Worm (Caenorhabditis elegans): ENCODE results near the gene F47C12.6.

F47C12.6 gene

DNA sequence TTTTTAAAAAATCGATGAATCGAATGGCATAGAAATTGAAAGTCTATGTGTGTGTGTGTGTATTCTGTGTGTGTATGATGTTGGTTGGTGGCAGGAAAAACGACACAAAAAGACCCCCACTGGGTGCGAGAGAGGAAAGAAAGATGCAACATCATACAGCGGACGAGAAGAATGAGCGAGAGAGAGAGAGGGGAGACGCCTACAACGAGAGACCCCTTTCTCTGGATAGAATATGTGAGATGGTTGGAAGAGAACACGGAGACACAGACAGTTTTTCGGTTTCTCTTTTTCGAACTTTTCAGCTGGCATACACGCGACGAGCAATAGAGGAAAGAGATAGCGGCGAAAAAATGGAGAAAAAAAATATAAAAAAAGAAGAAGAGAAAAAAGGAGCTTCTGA, 26.6 kb upstream of the F47C12.6 start (continued):
- TF ChIP-seq snu-23 (GFP tag; optimal IDR thresholded peaks at IDR 0.05) (peak; percentile 82), egl-27 (tag; optimal IDR thresholded peaks at IDR 0.05) (peak in 1 of 2 experiments; percentile 67), zag-1 (tag; optimal IDR thresholded peaks at IDR 0.05) (peak; percentile 32), nhr-77 (tag; optimal IDR thresholded peaks at IDR 0.05) (peak; percentile 28), nhr-19 (GFP tag; conservative IDR thresholded peaks at IDR 0.05) (peak; percentile 51), unc-130 (tag; optimal IDR thresholded peaks at IDR 0.05) (peak; percentile 8), swsn-7 (tag; optimal IDR thresholded peaks at IDR 0.05) (peak; percentile 62), tlp-1 (tag; optimal IDR thresholded peaks at IDR 0.05) (no peak), grh-1 (GFP tag; IDR thresholded peaks at IDR 0.05) (no peak), ceh-82 (tag; optimal IDR thresholded peaks at IDR 0.05) (peak; percentile 17 to 81 (median 53)), unc-86 (tag; optimal IDR thresholded peaks at IDR 0.05) (peak; percentile 67), mdl-1 (tag; optimal IDR thresholded peaks at IDR 0.05) (peak in 1 of 2 experiments; percentile 71), jun-1 (tag; optimal IDR thresholded peaks at IDR 0.05) (peak; percentile 47), lin-13 (GFP tag; optimal IDR thresholded peaks at IDR 0.05) (peak; percentile 51), C16A3.4 (tag; optimal IDR thresholded peaks at IDR 0.05) (peak; percentile 62), nhr-11 (tag; optimal IDR thresholded peaks at IDR 0.05) (peak; percentile 33), skn-1 (tag; optimal IDR thresholded peaks at IDR 0.05) (peak; percentile 46), C04F5.9 (tag; optimal IDR thresholded peaks at IDR 0.05) (peak; percentile 5), lin-35 (GFP tag; optimal IDR thresholded peaks at IDR 0.05) (peak; percentile 53 to 56), xbp-1 (tag; optimal IDR thresholded peaks at IDR 0.05) (peak; percentile 42), blmp-1 (tag; optimal IDR thresholded peaks at IDR 0.05) (peak; percentile 95), lin-15B (tag; optimal IDR thresholded peaks at IDR 0.05) (no peak), rnt-1 (tag; optimal IDR thresholded peaks at IDR 0.05) (peak; percentile 75), unc-62 (GFP tag; optimal IDR thresholded peaks at IDR 0.05) (no peak), pag-3 (tag; optimal IDR thresholded peaks at IDR 0.05; ENCODE audit: borderline replicate concordance, insufficient read depth) (peak; percentile 91), nhr-71 (tag; optimal IDR thresholded peaks at IDR 0.05) (peak; percentile 83), efl-1 (optimal IDR thresholded peaks at IDR 0.05) (peak; percentile 63 to 71), efl-1 (GFP tag; optimal IDR thresholded peaks at IDR 0.05 in 1 of 2) (peak; percentile 37 to 94), nhr-84 (tag; optimal IDR thresholded peaks at IDR 0.05) (no peak), tbx-2 (tag; optimal IDR thresholded peaks at IDR 0.05) (peak; percentile 64), isw-1 (GFP tag; IDR thresholded peaks at IDR 0.05) (peak; percentile 31; the same call in 1 of the 2 replicates), irx-1 (tag; optimal IDR thresholded peaks at IDR 0.05) (peak; percentile 63)

DNA sequence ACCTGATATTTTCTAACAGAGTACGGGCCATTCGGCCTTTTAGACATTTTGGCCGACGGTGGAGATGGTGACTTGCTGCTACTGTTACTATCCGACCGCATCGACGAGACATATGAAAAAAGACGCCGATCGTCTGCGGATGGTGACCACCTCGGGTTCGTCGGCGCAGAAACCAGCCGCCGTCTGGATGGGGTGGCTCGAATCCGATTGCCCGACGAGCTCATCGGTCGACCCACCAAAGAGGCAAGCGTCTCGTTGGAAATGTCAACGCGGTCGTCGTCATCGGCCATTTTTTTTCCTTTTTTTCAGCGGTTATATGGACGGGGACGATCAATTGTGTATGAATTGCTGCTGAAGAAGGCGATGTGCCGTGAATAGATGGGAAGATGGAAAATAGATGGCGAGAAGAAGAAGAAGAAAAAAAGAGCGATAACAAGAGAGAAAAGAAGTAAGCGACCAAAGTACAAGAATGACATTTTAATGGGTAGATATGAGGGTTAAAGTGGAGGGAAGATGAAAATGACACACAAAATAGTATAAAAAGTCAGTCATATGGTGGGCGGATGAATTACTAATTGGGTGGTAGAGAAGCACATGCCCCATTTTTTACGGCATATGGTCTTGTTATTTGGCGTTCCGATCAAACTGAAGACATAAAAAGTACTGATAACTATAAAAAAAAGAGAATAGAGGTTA, 25.6 kb upstream of the F47C12.6 start:
- TF ChIP-seq ceh-82 (tag; optimal IDR thresholded peaks at IDR 0.05) (peak in 1 of 3 experiments; percentile 24), unc-130 (tag; optimal IDR thresholded peaks at IDR 0.05) (no peak), jun-1 (tag; optimal IDR thresholded peaks at IDR 0.05) (no peak), pag-3 (tag; optimal IDR thresholded peaks at IDR 0.05; ENCODE audit: borderline replicate concordance, insufficient read depth) (peak; percentile 42), snu-23 (GFP tag; optimal IDR thresholded peaks at IDR 0.05) (no peak), lin-14 (GFP tag; optimal IDR thresholded peaks at IDR 0.05) (peak; percentile 54), isw-1 (GFP tag; IDR thresholded peaks at IDR 0.05) (peak; percentile 3; the same call in 1 of the 2 replicates), dpl-1 (GFP tag; optimal IDR thresholded peaks at IDR 0.05) (no peak), nhr-85 (tag) (peak; percentile 58)

DNA sequence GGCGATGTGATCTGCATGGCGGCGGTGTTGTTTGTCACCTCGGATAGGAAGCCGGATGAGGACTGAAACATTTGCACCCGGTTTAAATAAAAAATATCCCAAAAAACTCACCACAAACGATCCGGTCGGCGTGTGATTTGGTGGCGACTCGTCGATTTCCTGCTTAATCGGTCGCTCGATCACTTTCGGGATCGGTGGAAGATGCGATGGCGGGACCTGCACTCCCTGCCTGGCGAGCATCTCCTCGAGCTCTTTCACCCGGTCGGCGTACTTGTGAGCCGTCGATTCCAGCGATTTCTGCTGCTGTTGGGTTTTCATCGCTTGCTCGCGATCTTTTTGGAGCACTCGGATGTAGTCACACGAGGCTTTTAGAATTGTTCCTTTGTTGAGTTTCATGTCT, 23.5 kb upstream of the F47C12.6 start:
- TF ChIP-seq rnt-1 (tag; optimal IDR thresholded peaks at IDR 0.05): no peak
- no peak for TF ChIP-seq alr-1 (tag; optimal IDR thresholded peaks at IDR 0.05; ENCODE audit: borderline replicate concordance)
- TF ChIP-seq nhr-85 (tag): no peak
- TF ChIP-seq unc-62 (GFP tag; optimal IDR thresholded peaks at IDR 0.05): no peak
- no peak for TF ChIP-seq nhr-71 (tag; optimal IDR thresholded peaks at IDR 0.05)
- no peak for TF ChIP-seq zag-1 (tag; optimal IDR thresholded peaks at IDR 0.05)
- no peak for TF ChIP-seq sup-37 (GFP tag; optimal IDR thresholded peaks at IDR 0.05)
- TF ChIP-seq ama-1 (optimal IDR thresholded peaks at IDR 0.05): no peak
- no peak for TF ChIP-seq lin-13 (GFP tag; optimal IDR thresholded peaks at IDR 0.05)
- no peak for TF ChIP-seq unc-30 (tag; optimal IDR thresholded peaks at IDR 0.05)
